Worm (Caenorhabditis elegans) whole organism, L4/young adult: ENCODE measurements around the gene clec-71.

ENCODE experiments used
- W03F9.2 ChIP-seq: fragments of 150-350 bp; optimal IDR thresholded peaks from 2 replicates; lab custom pipeline; 2014; ENCODE audit warnings: missing biosample characterization, missing genetic modification characterization
- dao-5 ChIP-seq: sonication (generic microtip); optimal IDR thresholded peaks from 2 replicates; lab custom pipeline; 2016; ENCODE audit warnings: missing genotype, missing genetic modification characterization, moderate library complexity, missing compliant biosample characterization
- him-1 ChIP-seq: sonication (generic microtip); optimal IDR thresholded peaks from 2 replicates; lab custom pipeline; 2016; ENCODE audit warnings: missing genotype, missing genetic modification reagents, missing genetic modification characterization, missing compliant biosample characterization

Gene clec-71

ce11 chrIV:3960396-3960795, 23.1 kb downstream of the clec-71 start, which contains the start of gene clec-75:
Gene clec-75 (plus strand): TSS chrIV:3960734.
- TF ChIP-seq dao-5 (tag; lab: Kevin White, UChicago) (no peak), him-1 (tag; lab: Kevin White, UChicago) (no peak), W03F9.2 (tag; lab: Kevin White, UChicago) (no peak)

- no peak for TF ChIP-seq him-1 (tag; lab: Kevin White, UChicago)
- no peak for TF ChIP-seq dao-5 (tag; lab: Kevin White, UChicago)
- no peak for TF ChIP-seq W03F9.2 (tag; lab: Kevin White, UChicago)
Measured at ce11 chrIV:3962584-3962983, 25.3 kb downstream of the clec-71 start, which contains the start of gene Y46C8AM.1. Gene Y46C8AM.1 (plus strand): TSS chrIV:3962884.

- TF ChIP-seq dao-5 (tag; lab: Kevin White, UChicago): no peak
- no peak for TF ChIP-seq him-1 (tag; lab: Kevin White, UChicago)
- no peak for TF ChIP-seq W03F9.2 (tag; lab: Kevin White, UChicago)
Measured at ce11 chrIV:3963498-3963897, 26.2 kb downstream of the clec-71 start.

- TF ChIP-seq dao-5 (tag; lab: Kevin White, UChicago) (no peak), W03F9.2 (tag; lab: Kevin White, UChicago) (no peak), him-1 (tag; lab: Kevin White, UChicago) (no peak)
Measured at ce11 chrIV:3965013-3965412, 27.8 kb downstream of the clec-71 start, which contains the start of gene clec-76. Gene clec-76 (plus strand): TSS chrIV:3965246.

- TF ChIP-seq dao-5 (tag; lab: Kevin White, UChicago) (no peak), him-1 (tag; lab: Kevin White, UChicago) (no peak)
Measured at ce11 chrIV:3973049-3973448, 35.8 kb downstream of the clec-71 start, which contains the start of gene clec-79. Gene clec-79 (plus strand): TSS chrIV:3973349.

ce11 chrIV:3977965-3978523, 40.8 kb downstream of the clec-71 start, which contains the start of gene srh-220:
Gene srh-220 (minus strand): TSS chrIV:3978015.
- TF ChIP-seq him-1 (tag; lab: Kevin White, UChicago) (no peak), dao-5 (tag; lab: Kevin White, UChicago) (no peak), W03F9.2 (tag; lab: Kevin White, UChicago) (no peak)

ce11 chrIV:3979525-3979924, 42.3 kb downstream of the clec-71 start, which contains the start of gene srh-222:
Gene srh-222 (plus strand): TSS chrIV:3979825.
- TF ChIP-seq him-1 (tag; lab: Kevin White, UChicago) (no peak), dao-5 (tag; lab: Kevin White, UChicago) (no peak), W03F9.2 (tag; lab: Kevin White, UChicago) (no peak)

ce11 chrIV:3981601-3982000, 44.3 kb downstream of the clec-71 start, which contains the start of gene srh-223:
Gene srh-223 (plus strand): TSS chrIV:3981901.
- TF ChIP-seq W03F9.2 (tag; lab: Kevin White, UChicago): no peak
- no peak for TF ChIP-seq dao-5 (tag; lab: Kevin White, UChicago)
- no peak for TF ChIP-seq him-1 (tag; lab: Kevin White, UChicago)

ce11 chrIV:3988132-3988531, 50.9 kb downstream of the clec-71 start:
- no peak for TF ChIP-seq dao-5 (tag; lab: Kevin White, UChicago)
- no peak for TF ChIP-seq W03F9.2 (tag; lab: Kevin White, UChicago)
- no peak for TF ChIP-seq him-1 (tag; lab: Kevin White, UChicago)

- no peak for TF ChIP-seq him-1 (tag; lab: Kevin White, UChicago)
- no peak for TF ChIP-seq W03F9.2 (tag; lab: Kevin White, UChicago)
Measured at ce11 chrIV:3988638-3989152, 51.4 kb downstream of the clec-71 start, which contains the start of gene clec-78. Gene clec-78 (plus strand): TSS chrIV:3989102.
